Worm (Caenorhabditis elegans) whole organism, dauer: ENCODE data around the gene str-263.
"Not testable (repeated sequence)": the region's sequence is repeated elsewhere in the genome, so short reads cannot be mapped to it uniquely, and the experiment has no call there.

Experiments used
- unc-62 ChIP-seq: sonication (generic microtip); optimal IDR thresholded peaks from 2 replicates; lab custom pipeline; 2017; ENCODE audit warnings: missing biosample characterization, missing genetic modification reagents, missing genetic modification characterization

The str-263 gene

ce11 chrV:15612886-15613285, at the start of gene str-263:
Gene str-263, plus strand, starts transcription at chrV:15613186.
- no peak for TF ChIP-seq unc-62 (GFP tag; lab: Kevin White, UChicago)

ce11 chrV:15563477-15563876, 49.5 kb upstream of the str-263 start:
- no peak for TF ChIP-seq unc-62 (GFP tag; lab: Kevin White, UChicago)

- no peak for TF ChIP-seq unc-62 (GFP tag; lab: Kevin White, UChicago)
Measured at ce11 chrV:15563985-15564384, 49.0 kb upstream of the str-263 start.

ce11 chrV:15566511-15567178, 46.3 kb upstream of the str-263 start:
- no peak for TF ChIP-seq unc-62 (GFP tag; lab: Kevin White, UChicago)

ce11 chrV:15567344-15567804, 45.6 kb upstream of the str-263 start, which contains the start of gene acs-2:
Gene acs-2, plus strand, starts transcription at chrV:15567394.
- TF ChIP-seq unc-62 (GFP tag; lab: Kevin White, UChicago), result no peak

- TF ChIP-seq unc-62 (GFP tag; lab: Kevin White, UChicago), result no peak
Measured at ce11 chrV:15568381-15568780, 44.6 kb upstream of the str-263 start.

ce11 chrV:15569702-15570430, 43.1 kb upstream of the str-263 start, which contains the start of gene lsm-5:
Gene lsm-5, plus strand, starts transcription at chrV:15570380.
- TF ChIP-seq unc-62 (GFP tag; lab: Kevin White, UChicago), result no peak

- no peak for TF ChIP-seq unc-62 (GFP tag; lab: Kevin White, UChicago)
Measured at ce11 chrV:15571006-15571526, 41.9 kb upstream of the str-263 start, which contains the start of gene fbxa-95. Gene fbxa-95, plus strand, starts transcription at chrV:15571476.

ce11 chrV:15572613-15573012, 40.4 kb upstream of the str-263 start, which contains the start of gene fbxa-94:
Gene fbxa-94, plus strand, starts transcription at chrV:15572913.
- no peak for TF ChIP-seq unc-62 (GFP tag; lab: Kevin White, UChicago)

- no peak for TF ChIP-seq unc-62 (GFP tag; lab: Kevin White, UChicago)
Measured at ce11 chrV:15575305-15575704, 37.7 kb upstream of the str-263 start, which contains the start of gene mdt-28. Gene mdt-28, minus strand, starts transcription at chrV:15575405.

- no peak for TF ChIP-seq unc-62 (GFP tag; lab: Kevin White, UChicago)
Measured at ce11 chrV:15577395-15577896, 35.5 kb upstream of the str-263 start, which contains the start of gene atx-3. Gene atx-3, minus strand, starts transcription at chrV:15577445.

- TF ChIP-seq unc-62 (GFP tag; lab: Kevin White, UChicago), result no peak
Measured at ce11 chrV:15578386-15578785, 34.6 kb upstream of the str-263 start, which contains the start of gene F28F8.9. Gene F28F8.9, minus strand, starts transcription at chrV:15578673.

ce11 chrV:15590183-15590667, 22.8 kb upstream of the str-263 start, which contains the start of gene F28F8.7:
Gene F28F8.7, minus strand, starts transcription at chrV:15590617.
- TF ChIP-seq unc-62 (GFP tag; lab: Kevin White, UChicago), result not testable (repeated sequence)

- no peak for TF ChIP-seq unc-62 (GFP tag; lab: Kevin White, UChicago)
Measured at ce11 chrV:15594573-15594972, 18.4 kb upstream of the str-263 start, which contains the start of gene fbxa-139. Gene fbxa-139, minus strand, starts transcription at chrV:15594673.

ce11 chrV:15599762-15600161, 13.2 kb upstream of the str-263 start, which contains the start of gene B0391.14:
Gene B0391.14, minus strand, starts transcription at chrV:15599862.
- TF ChIP-seq unc-62 (GFP tag; lab: Kevin White, UChicago), result not testable (repeated sequence)
